Worm (Caenorhabditis elegans): Measurements from ENCODE around the gene mfsd-6.

ce11 chrIII:7622922-7623321 lies 43.7 kb upstream of the mfsd-6 start:
- TF ChIP-seq rnt-1 (tag; optimal IDR thresholded peaks at IDR 0.05) (no peak), unc-42 (tag; optimal IDR thresholded peaks at IDR 0.05) (no peak), tbx-2 (tag; optimal IDR thresholded peaks at IDR 0.05) (no peak), fkh-10 (GFP tag; optimal IDR thresholded peaks at IDR 0.05) (no peak), unc-3 (GFP tag; conservative IDR thresholded peaks at IDR 0.05) (no peak), unc-3 (tag; optimal IDR thresholded peaks at IDR 0.05) (no peak), ceh-18 (tag; optimal IDR thresholded peaks at IDR 0.05) (no peak), hlh-6 (tag; optimal IDR thresholded peaks at IDR 0.05) (no peak)

Data from whole organism, late embryonic.